Worm (Caenorhabditis elegans): ENCODE measurements around the gene E02H4.6.

The E02H4.6 gene

ce11 chrX:14263473-14263872 lies 11.5 kb upstream of the E02H4.6 start, which contains the start of gene E02H4.8:
TSS of gene E02H4.8 (minus strand) at chrX:14263573.
- no peak for TF ChIP-seq unc-62 (GFP tag; optimal IDR thresholded peaks at IDR 0.05)
- TF ChIP-seq drap-1 (GFP tag; optimal IDR thresholded peaks at IDR 0.05): no peak
- TF ChIP-seq elt-1 (tag; optimal IDR thresholded peaks at IDR 0.05; ENCODE audit: borderline replicate concordance, insufficient read depth): no peak

ce11 chrX:14257661-14258060 lies 5.7 kb upstream of the E02H4.6 start, which contains the start of gene E02H4.4:
TSS of gene E02H4.4 (plus strand) at chrX:14257961.
- TF ChIP-seq sem-2 (GFP tag; optimal IDR thresholded peaks at IDR 0.05) (no peak), lin-32 (GFP tag; optimal IDR thresholded peaks at IDR 0.05) (no peak), elt-1 (tag; optimal IDR thresholded peaks at IDR 0.05; ENCODE audit: borderline replicate concordance, insufficient read depth) (no peak), nhr-12 (tag; optimal IDR thresholded peaks at IDR 0.05) (no peak), flh-1 (GFP tag; optimal IDR thresholded peaks at IDR 0.05) (no peak), cnd-1 (tag; optimal IDR thresholded peaks at IDR 0.05) (no peak), ceh-83 (GFP tag; optimal IDR thresholded peaks at IDR 0.05) (no peak), lin-13 (tag; optimal IDR thresholded peaks at IDR 0.05) (no peak), sptf-1 (tag; optimal IDR thresholded peaks at IDR 0.05) (no peak), bed-3 (GFP tag; optimal IDR thresholded peaks at IDR 0.05) (no peak), mab-5 (tag; optimal IDR thresholded peaks at IDR 0.05) (no peak), nhr-237 (tag; optimal IDR thresholded peaks at IDR 0.05) (no peak), ztf-11 (tag; optimal IDR thresholded peaks at IDR 0.05) (no peak), nhr-28 (tag; optimal IDR thresholded peaks at IDR 0.05) (no peak), unc-120 (tag; optimal IDR thresholded peaks at IDR 0.05; ENCODE audit: poor library complexity, severe bottlenecking) (no peak), nhr-2 (tag; optimal IDR thresholded peaks at IDR 0.05) (no peak), unc-62 (GFP tag; optimal IDR thresholded peaks at IDR 0.05) (no peak), mep-1 (tag; optimal IDR thresholded peaks at IDR 0.05) (no peak)

DNA sequence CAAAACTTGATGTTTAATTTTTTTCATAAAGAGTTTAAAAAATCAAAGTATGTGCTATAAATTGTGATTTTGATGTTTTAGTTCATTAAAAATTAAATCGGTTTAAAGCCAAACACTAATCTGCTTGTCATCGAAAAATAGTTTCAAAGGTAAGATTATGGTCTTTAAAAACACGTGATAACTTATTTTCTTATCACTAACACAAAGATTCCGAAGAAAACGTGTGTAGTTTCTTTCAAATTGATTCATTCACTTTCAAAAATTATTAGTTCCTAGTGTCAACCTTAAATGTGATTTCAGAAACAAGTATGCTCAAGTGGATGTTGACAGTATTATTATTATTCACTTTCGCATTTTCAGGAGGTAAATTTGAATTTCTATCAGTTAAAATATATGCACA lies 4.0 kb upstream of the E02H4.6 start, which contains the start of gene E02H4.7:
Gene E02H4.7 (plus strand): TSS at position 301 of the 400 bp plus-strand sequence.
- TF ChIP-seq lin-32 (GFP tag; optimal IDR thresholded peaks at IDR 0.05) (no peak), nhr-12 (tag; optimal IDR thresholded peaks at IDR 0.05) (no peak), drap-1 (GFP tag; optimal IDR thresholded peaks at IDR 0.05) (no peak), mls-2 (tag; optimal IDR thresholded peaks at IDR 0.05) (no peak), unc-120 (tag; optimal IDR thresholded peaks at IDR 0.05; ENCODE audit: poor library complexity, severe bottlenecking) (no peak), sptf-1 (tag; optimal IDR thresholded peaks at IDR 0.05) (no peak), nhr-237 (tag; optimal IDR thresholded peaks at IDR 0.05) (no peak), tbx-8 (GFP tag; optimal IDR thresholded peaks at IDR 0.05) (no peak), pha-4 (tag; optimal IDR thresholded peaks at IDR 0.05) (no peak), zip-8 (tag; optimal IDR thresholded peaks at IDR 0.05) (no peak), bed-3 (GFP tag; optimal IDR thresholded peaks at IDR 0.05) (no peak), elt-3 (tag; optimal IDR thresholded peaks at IDR 0.05) (no peak), ham-2 (GFP tag; optimal IDR thresholded peaks at IDR 0.05) (no peak), hlh-1 (tag; optimal IDR thresholded peaks at IDR 0.05) (no peak), cnd-1 (tag; optimal IDR thresholded peaks at IDR 0.05) (no peak), nhr-76 (tag; optimal IDR thresholded peaks at IDR 0.05) (no peak), ztf-11 (tag; optimal IDR thresholded peaks at IDR 0.05) (no peak), ces-1 (GFP tag; optimal IDR thresholded peaks at IDR 0.05) (no peak), unc-39 (tag; optimal IDR thresholded peaks at IDR 0.05) (no peak), mep-1 (tag; optimal IDR thresholded peaks at IDR 0.05) (no peak)

- TF ChIP-seq elt-1 (tag; optimal IDR thresholded peaks at IDR 0.05; ENCODE audit: borderline replicate concordance, insufficient read depth): no peak
- TF ChIP-seq bed-3 (GFP tag; optimal IDR thresholded peaks at IDR 0.05): no peak
- no peak for TF ChIP-seq unc-62 (GFP tag; optimal IDR thresholded peaks at IDR 0.05)
- TF ChIP-seq drap-1 (GFP tag; optimal IDR thresholded peaks at IDR 0.05): no peak
- TF ChIP-seq ceh-43 (GFP tag; optimal IDR thresholded peaks at IDR 0.05): no peak
- TF ChIP-seq mab-5 (tag; optimal IDR thresholded peaks at IDR 0.05): no peak
- no peak for TF ChIP-seq lin-32 (GFP tag; optimal IDR thresholded peaks at IDR 0.05)
- no peak for TF ChIP-seq tbx-8 (GFP tag; optimal IDR thresholded peaks at IDR 0.05)
- TF ChIP-seq ceh-39 (tag; optimal IDR thresholded peaks at IDR 0.05): no peak
- no peak for TF ChIP-seq nhr-2 (tag; optimal IDR thresholded peaks at IDR 0.05)
Measured at ce11 chrX:14255031-14255430, 3.1 kb upstream of the E02H4.6 start, which contains the start of gene E02H4.5. TSS of gene E02H4.5 (minus strand) at chrX:14255131.
